Fruit fly (Drosophila melanogaster) whole organism, pupa: Measurements from ENCODE around the gene crq.

Experiments used
- CG10348 ChIP-seq: fragments of 200-800 bp; sonication (Bioruptor generic); IDR thresholded peaks from 2 replicates; pipeline ENCODE4 v1.3.6; 2022; ENCODE audit warnings: missing biosample characterization, missing genetic modification characterization
- CG12605 ChIP-seq: fragments of 200-800 bp; sonication (Bioruptor generic); IDR thresholded peaks from 2 replicates; pipeline ENCODE4 v1.3.6; 2022; ENCODE audit warnings: missing biosample characterization, missing genetic modification characterization
- CG13204 ChIP-seq: fragments of 200-800 bp; sonication (Bioruptor generic); optimal IDR thresholded peaks from 2 replicates; lab custom pipeline; 2018; ENCODE audit warnings: missing biosample characterization, mild to moderate bottlenecking, missing genetic modification characterization, moderate library complexity
- CG14655 ChIP-seq: fragments of 200-800 bp; sonication (Bioruptor generic); optimal IDR thresholded peaks from 3 replicates; lab custom pipeline; 2017; ENCODE audit warnings: mild to moderate bottlenecking, missing biosample characterization, missing genetic modification reagents, missing genetic modification characterization
- CG15710 ChIP-seq: fragments of 200-800 bp; sonication (Bioruptor generic); optimal IDR thresholded peaks from 2 replicates; lab custom pipeline; 2018; ENCODE audit warnings: missing biosample characterization, mild to moderate bottlenecking, missing genetic modification characterization, moderate library complexity
- CG17806 ChIP-seq: fragments of 200-800 bp; sonication (Bioruptor generic); optimal IDR thresholded peaks from 2 replicates; lab custom pipeline; 2018; ENCODE audit warnings: missing biosample characterization, mild to moderate bottlenecking, missing genetic modification characterization, moderate library complexity
- CG32121 ChIP-seq: fragments of 200-800 bp; sonication (Bioruptor generic); IDR thresholded peaks from 2 replicates; pipeline ENCODE4 v1.3.6; 2022; ENCODE audit warnings: missing biosample characterization, missing genetic modification characterization
- CG34367 ChIP-seq: fragments of 200-800 bp; sonication (Bioruptor generic); optimal IDR thresholded peaks from 2 replicates; lab custom pipeline; 2018; ENCODE audit warnings: missing biosample characterization, mild to moderate bottlenecking, missing genetic modification characterization
- CG4496 ChIP-seq: fragments of 200-800 bp; sonication (Bioruptor generic); IDR thresholded peaks from 3 replicates; pipeline ENCODE4 v1.3.6; 2022; ENCODE audit warnings: missing biosample characterization, missing genetic modification characterization
- CG8159 ChIP-seq: fragments of 200-800 bp; sonication (Bioruptor generic); optimal IDR thresholded peaks from 3 replicates; lab custom pipeline; 2018; ENCODE audit warnings: missing biosample characterization, mild to moderate bottlenecking, missing genetic modification characterization, moderate library complexity
- CG8301 ChIP-seq: fragments of 200-800 bp; sonication (Bioruptor generic); optimal IDR thresholded peaks from 2 replicates; lab custom pipeline; 2018; ENCODE audit warnings: missing biosample characterization, mild to moderate bottlenecking, missing genetic modification characterization
- CG9948 ChIP-seq: fragments of 200-800 bp; sonication (Bioruptor generic); optimal IDR thresholded peaks from 2 replicates; lab custom pipeline; 2018; ENCODE audit warnings: missing biosample characterization, mild to moderate bottlenecking, missing genetic modification characterization, moderate library complexity
- D1 ChIP-seq: fragments of 200-800 bp; sonication (Bioruptor generic); optimal IDR thresholded peaks from 2 replicates; lab custom pipeline; 2018; ENCODE audit warnings: missing biosample characterization, mild to moderate bottlenecking, missing genetic modification characterization, moderate library complexity
- EcR ChIP-seq: fragments of 200-800 bp; sonication (Bioruptor generic); optimal IDR thresholded peaks from 3 replicates; lab custom pipeline; 2019; ENCODE audit warnings: missing biosample characterization, missing genetic modification characterization, mild to moderate bottlenecking, moderate library complexity, missing genetic modification reagents
- Ets98B ChIP-seq: fragments of 200-800 bp; sonication (Bioruptor generic); IDR thresholded peaks from 2 replicates; pipeline ENCODE4 v1.3.6; 2022; ENCODE audit warnings: missing biosample characterization, missing genetic modification characterization
- Pif1A ChIP-seq: fragments of 200-800 bp; sonication (Bioruptor generic); optimal IDR thresholded peaks from 3 replicates; lab custom pipeline; 2016; ENCODE audit warnings: missing biosample characterization, missing genetic modification characterization
- Pif1B ChIP-seq: fragments of 200-800 bp; sonication (Bioruptor generic); optimal IDR thresholded peaks from 3 replicates; lab custom pipeline; 2016; ENCODE audit warnings: missing biosample characterization, missing genetic modification characterization
- Snoo ChIP-seq: fragments of 200-800 bp; sonication (Bioruptor generic); optimal IDR thresholded peaks from 3 replicates; lab custom pipeline; 2017; ENCODE audit warnings: missing biosample characterization, mild to moderate bottlenecking, missing genetic modification characterization, inconsistent platforms
- fd96Ca ChIP-seq: fragments of 200-800 bp; sonication (Bioruptor generic); IDR thresholded peaks from 3 replicates; pipeline ENCODE4 v1.3.6; 2022; ENCODE audit warnings: missing biosample characterization, missing genetic modification characterization
- gl ChIP-seq: fragments of 200-800 bp; sonication (Bioruptor generic); optimal IDR thresholded peaks from 2 replicates; lab custom pipeline; 2018; ENCODE audit warnings: missing biosample characterization, mild to moderate bottlenecking, missing genetic modification characterization
- rn ChIP-seq: fragments of 200-800 bp; sonication (Bioruptor generic); IDR thresholded peaks from 2 replicates; pipeline ENCODE4 v1.3.6; 2022; ENCODE audit warnings: missing biosample characterization, missing genetic modification characterization

The crq gene

dm6 chr2L:434439-434838 lies 18.4 kb downstream of the crq start:
- TF ChIP-seq Snoo (tag; lab: Kevin White, UChicago) (no peak), CG8159 (tag; lab: Kevin White, UChicago) (no peak), gl (tag; lab: Kevin White, UChicago) (no peak), CG9948 (tag; lab: Kevin White, UChicago) (no peak), CG13204 (GFP tag; lab: Kevin White, UChicago) (no peak), CG17806 (no peak), CG32121 (no peak), CG4496 (GFP tag; lab: Robert Waterston, UW) (no peak), CG10348 (GFP tag; lab: Robert Waterston, UW) (no peak), Pif1B (GFP tag; lab: Kevin White, UChicago) (no peak), Pif1A (GFP tag; lab: Kevin White, UChicago) (no peak), CG12605 (no peak), CG15710 (tag; lab: Kevin White, UChicago) (no peak), Ets98B (no peak)
- TF ChIP-seq, all 21 proteins: peak for 0

- TF ChIP-seq CG14655 (no peak), CG10348 (GFP tag; lab: Robert Waterston, UW) (no peak), CG4496 (GFP tag; lab: Robert Waterston, UW) (no peak), CG12605 (no peak), CG34367 (no peak), EcR (GFP tag; lab: Kevin White, UChicago) (no peak), D1 (tag; lab: Kevin White, UChicago) (no peak), CG13204 (GFP tag; lab: Kevin White, UChicago) (no peak), Snoo (tag; lab: Kevin White, UChicago) (no peak), CG15710 (tag; lab: Kevin White, UChicago) (no peak), Pif1A (GFP tag; lab: Kevin White, UChicago) (no peak), gl (tag; lab: Kevin White, UChicago) (no peak), CG9948 (tag; lab: Kevin White, UChicago) (no peak), Ets98B (no peak), CG17806 (no peak), Pif1B (GFP tag; lab: Kevin White, UChicago) (no peak), CG8301 (tag; lab: Kevin White, UChicago) (no peak), CG32121 (no peak)
These were observed 20.7 kb downstream of the crq start for dm6 chr2L:432119-432518.

- TF ChIP-seq CG17806 (no peak), CG10348 (GFP tag; lab: Robert Waterston, UW) (no peak), EcR (GFP tag; lab: Kevin White, UChicago) (peak; percentile 26), D1 (tag; lab: Kevin White, UChicago) (no peak), CG8159 (tag; lab: Kevin White, UChicago) (no peak), Snoo (tag; lab: Kevin White, UChicago) (no peak), CG15710 (tag; lab: Kevin White, UChicago) (no peak), gl (tag; lab: Kevin White, UChicago) (no peak), CG32121 (no peak), Pif1B (GFP tag; lab: Kevin White, UChicago) (no peak), CG4496 (GFP tag; lab: Robert Waterston, UW) (peak; percentile 9; the same call in 1 of the 3 replicates), CG34367 (no peak), CG14655 (no peak), CG8301 (tag; lab: Kevin White, UChicago) (no peak), CG9948 (tag; lab: Kevin White, UChicago) (no peak), CG13204 (GFP tag; lab: Kevin White, UChicago) (peak; percentile 58), rn (no peak), CG12605 (no peak; the same call in 1 of the 2 replicates), Ets98B (no peak), fd96Ca (GFP tag; lab: Robert Waterston, UW) (no peak), Pif1A (GFP tag; lab: Kevin White, UChicago) (no peak)
These were observed 21.2 kb downstream of the crq start for dm6 chr2L:431629-431984.

- TF ChIP-seq CG32121 = peak; percentile 41; the same call in 1 of the 2 replicates
- TF ChIP-seq CG12605 = peak; percentile 88
- peak; percentile 11 for TF ChIP-seq Snoo (tag; lab: Kevin White, UChicago)
- TF ChIP-seq gl (tag; lab: Kevin White, UChicago) = peak; percentile 87
- no peak for TF ChIP-seq CG10348 (GFP tag; lab: Robert Waterston, UW)
- peak; percentile 88 for TF ChIP-seq CG4496 (GFP tag; lab: Robert Waterston, UW)
- TF ChIP-seq CG17806 = peak; percentile 37
- TF ChIP-seq Pif1A (GFP tag; lab: Kevin White, UChicago) = peak; percentile 62
- TF ChIP-seq CG13204 (GFP tag; lab: Kevin White, UChicago) = peak; percentile 55
- TF ChIP-seq Pif1B (GFP tag; lab: Kevin White, UChicago) = peak; percentile 70
- TF ChIP-seq fd96Ca (GFP tag; lab: Robert Waterston, UW) = peak; percentile 69; the same call in 2 of the 3 replicates
- peak; percentile 64; the same call in 1 of the 2 replicates for TF ChIP-seq Ets98B
- peak; percentile 46 for TF ChIP-seq CG34367
- peak; percentile 23 for TF ChIP-seq CG14655
- peak; percentile 46 for TF ChIP-seq CG15710 (tag; lab: Kevin White, UChicago)
- TF ChIP-seq CG9948 (tag; lab: Kevin White, UChicago) = peak; percentile 64
- peak; percentile 45 for TF ChIP-seq CG8159 (tag; lab: Kevin White, UChicago)
- TF ChIP-seq D1 (tag; lab: Kevin White, UChicago) = no peak
- peak; percentile 26 for TF ChIP-seq EcR (GFP tag; lab: Kevin White, UChicago)
- no peak for TF ChIP-seq rn
- peak; percentile 19 for TF ChIP-seq CG8301 (tag; lab: Kevin White, UChicago)
These were observed 21.8 kb downstream of the crq start, which contains the start of gene ex for dm6 chr2L:430820-431628. TSS of gene ex (plus strand) at chr2L:431227.
